Worm (Caenorhabditis elegans) whole organism, L4/young adult: Measurements from ENCODE around the gene nhr-79.

Experiments
- W03F9.2 ChIP-seq: fragments of 150-350 bp; optimal IDR thresholded peaks from 2 replicates; lab custom pipeline; 2014; ENCODE audit warnings: missing biosample characterization, missing genetic modification characterization
- him-1 ChIP-seq: sonication (generic microtip); optimal IDR thresholded peaks from 2 replicates; lab custom pipeline; 2016; ENCODE audit warnings: missing genotype, missing genetic modification reagents, missing genetic modification characterization, missing compliant biosample characterization

DNA sequence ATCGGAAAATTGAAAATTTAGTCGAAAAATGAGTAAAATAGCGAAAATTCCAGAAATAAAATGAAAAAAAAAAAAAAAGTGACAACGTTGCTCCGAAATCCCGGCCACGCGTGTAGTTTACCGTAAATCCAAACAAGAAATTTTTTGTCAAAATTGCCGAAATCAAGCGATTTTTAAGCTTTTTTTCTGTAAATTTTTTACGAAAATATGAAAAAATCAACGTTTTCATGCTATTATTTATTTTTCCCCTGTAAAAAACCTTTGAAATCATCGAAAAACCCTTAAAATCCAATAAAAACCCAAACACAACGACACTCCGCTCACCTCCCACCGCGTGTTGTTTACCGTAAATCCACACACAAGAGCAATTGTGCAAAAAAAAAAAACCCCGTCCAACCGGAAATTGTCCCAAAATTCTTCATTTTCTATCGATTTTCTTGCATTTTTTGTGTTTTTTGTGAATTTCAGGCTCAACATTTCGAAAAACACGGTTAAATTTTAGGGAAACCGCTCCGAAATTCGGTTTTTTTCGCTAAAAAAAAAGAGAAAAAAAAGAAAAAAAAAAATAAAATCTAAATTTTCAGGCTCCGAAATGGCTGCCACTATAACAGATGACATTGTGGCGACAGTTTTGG is 21.6 kb downstream of the nhr-79 start, which contains the start of the genes Y39B6A.3 and pph-5:
- no peak for TF ChIP-seq W03F9.2 (tag; lab: Kevin White, UChicago)
- TF ChIP-seq him-1 (tag; lab: Kevin White, UChicago), result no peak
